Worm (Caenorhabditis elegans) whole organism, young adult: ENCODE results near the gene lig-1.

Experiments used
- C06A6.2 ChIP-seq: fragments of 200-800 bp; sonication (Bioruptor generic); conservative IDR thresholded peaks from 2 replicates; pipeline ENCODE4 v1.3.6; 2022; ENCODE audit warnings: missing genetic modification characterization, missing compliant biosample characterization
- C17E4.6 ChIP-seq: fragments of 200-800 bp; sonication (Bioruptor generic); IDR thresholded peaks from 2 replicates; pipeline ENCODE4 v1.3.6; 2022; ENCODE audit warnings: missing genetic modification reagents, missing genetic modification characterization, missing compliant biosample characterization
- F39B2.1 ChIP-seq: fragments of 200-800 bp; sonication (Bioruptor generic); IDR thresholded peaks from 2 replicates; pipeline ENCODE4 v1.3.6; 2022; ENCODE audit warnings: missing genetic modification reagents, missing genetic modification characterization, missing compliant biosample characterization
- F52B5.7 ChIP-seq: sonication (generic microtip); optimal IDR thresholded peaks from 2 replicates; lab custom pipeline; 2016; ENCODE audit warnings: mild to moderate bottlenecking, missing genetic modification characterization, missing compliant biosample characterization
- K11D2.4 ChIP-seq: fragments of 200-800 bp; sonication (Bioruptor generic); IDR thresholded peaks from 2 replicates; pipeline ENCODE4 v1.3.6; 2022; ENCODE audit warnings: missing genetic modification reagents, missing genetic modification characterization, missing compliant biosample characterization
- T26A5.8 ChIP-seq: sonication (generic microtip); optimal IDR thresholded peaks from 2 replicates; lab custom pipeline; 2016; ENCODE audit warnings: missing genetic modification characterization, missing compliant biosample characterization
- Y53G8AR.9 ChIP-seq: fragments of 200-800 bp; sonication (Bioruptor generic); conservative IDR thresholded peaks from 2 replicates; pipeline ENCODE4 v1.3.6; 2022; ENCODE audit warnings: missing genetic modification reagents, missing genetic modification characterization, missing compliant biosample characterization
- Y95B8A.8 ChIP-seq: fragments of 200-800 bp; sonication (Bioruptor generic); IDR thresholded peaks from 2 replicates; pipeline ENCODE4 v1.3.6; 2022; ENCODE audit warnings: missing genetic modification reagents, missing genetic modification characterization, missing compliant biosample characterization
- ZK185.1 ChIP-seq: sonication (generic microtip); optimal IDR thresholded peaks from 2 replicates; lab custom pipeline; 2016; ENCODE audit warnings: mild to moderate bottlenecking, missing genetic modification characterization, missing compliant biosample characterization; ENCODE audit not compliant: poor library complexity, severe bottlenecking
- aptf-2 ChIP-seq: fragments of 200-800 bp; sonication (Bioruptor generic); conservative IDR thresholded peaks from 2 replicates; pipeline ENCODE4 v1.3.6; 2022; ENCODE audit warnings: missing genetic modification reagents, missing genetic modification characterization, missing compliant biosample characterization
- athp-1 ChIP-seq: sonication (generic microtip); optimal IDR thresholded peaks from 2 replicates; lab custom pipeline; 2017; ENCODE audit warnings: mild to moderate bottlenecking, missing genetic modification characterization, missing compliant biosample characterization
- attf-5 ChIP-seq: fragments of 200-800 bp; sonication (Bioruptor generic); optimal IDR thresholded peaks from 2 replicates; lab custom pipeline; 2018; ENCODE audit warnings: mild to moderate bottlenecking, missing genetic modification characterization, missing compliant biosample characterization
- attf-6 ChIP-seq: fragments of 200-800 bp; sonication (Bioruptor generic); IDR thresholded peaks from 2 replicates; pipeline ENCODE4 v1.3.6; 2022; ENCODE audit warnings: missing genetic modification reagents, missing genetic modification characterization, missing compliant biosample characterization
- bed-2 ChIP-seq: fragments of 200-800 bp; sonication (Bioruptor generic); IDR thresholded peaks from 2 replicates; pipeline ENCODE4 v1.3.6; 2022; ENCODE audit warnings: missing genetic modification reagents, missing genetic modification characterization, missing compliant biosample characterization
- cebp-1 ChIP-seq, 2 experiments: fragments of 200-800 bp in 1 of 2; sonication (Bioruptor generic) in 1 of 2; sonication (generic microtip) in 1 of 2; IDR thresholded peaks in 1 of 2; optimal IDR thresholded peaks in 1 of 2; 2 replicates each; pipeline versions ENCODE4 v1.3.6 to Lab custom; 2017 to 2022; ENCODE audit warnings: missing compliant biosample characterization in 2 of 2, missing genetic modification characterization in 2 of 2, mild to moderate bottlenecking in 1 of 2, missing genetic modification reagents in 1 of 2, moderate library complexity in 1 of 2
- ceh-27 ChIP-seq: fragments of 200-800 bp; sonication (Bioruptor generic); optimal IDR thresholded peaks from 2 replicates; lab custom pipeline; 2018; ENCODE audit warnings: mild to moderate bottlenecking, missing genetic modification characterization, moderate library complexity, missing compliant biosample characterization
- ceh-40 ChIP-seq: fragments of 200-800 bp; sonication (Bioruptor generic); IDR thresholded peaks from 2 replicates; pipeline ENCODE4 v1.3.6; 2022; ENCODE audit warnings: missing genetic modification characterization, missing compliant biosample characterization
- ceh-79 ChIP-seq: sonication (generic microtip); optimal IDR thresholded peaks from 2 replicates; lab custom pipeline; 2017; ENCODE audit warnings: mild to moderate bottlenecking, missing genetic modification characterization, missing compliant biosample characterization
- die-1 ChIP-seq: sonication (generic microtip); optimal IDR thresholded peaks from 2 replicates; lab custom pipeline; 2016; ENCODE audit warnings: missing genotype, mild to moderate bottlenecking, missing genetic modification characterization, missing compliant biosample characterization
- dpl-1 ChIP-seq: fragments of 150-350 bp; optimal IDR thresholded peaks from 2 replicates; lab custom pipeline; 2014; ENCODE audit warnings: missing biosample characterization, missing genetic modification reagents, missing genetic modification characterization
- egl-44 ChIP-seq: fragments of 200-800 bp; sonication (Bioruptor generic); IDR thresholded peaks from 2 replicates; pipeline ENCODE4 v1.3.6; 2022; ENCODE audit warnings: missing genetic modification reagents, missing genetic modification characterization, missing compliant biosample characterization
- gei-17 ChIP-seq: fragments of 200-800 bp; sonication (Bioruptor generic); optimal IDR thresholded peaks from 2 replicates; lab custom pipeline; 2018; ENCODE audit warnings: mild to moderate bottlenecking, missing genetic modification characterization, missing compliant biosample characterization
- him-1 ChIP-seq: sonication (generic microtip); optimal IDR thresholded peaks from 2 replicates; lab custom pipeline; 2016; ENCODE audit warnings: missing genotype, missing genetic modification reagents, missing genetic modification characterization, missing compliant biosample characterization
- hmg-1.2 ChIP-seq: fragments of 200-800 bp; sonication (Bioruptor generic); IDR thresholded peaks from 2 replicates; pipeline ENCODE4 v1.3.6; 2022; ENCODE audit warnings: missing genetic modification reagents, missing genetic modification characterization, missing compliant biosample characterization
- hsf-1 ChIP-seq: fragments of 200-800 bp; sonication (Bioruptor generic); IDR thresholded peaks from 2 replicates; pipeline ENCODE4 v1.3.6; 2022; ENCODE audit warnings: missing genetic modification reagents, missing genetic modification characterization, missing compliant biosample characterization
- lin-35 ChIP-seq, 3 experiments: fragments of 150-350 bp in 2 of 3; sonication (generic microtip) in 1 of 3; optimal IDR thresholded peaks; 2 replicates each; lab custom pipeline; 2014 to 2018; ENCODE audit warnings: missing biosample characterization in 3 of 3, missing genetic modification characterization in 3 of 3, missing genetic modification reagents in 3 of 3
- lin-54 ChIP-seq: fragments of 200-800 bp; sonication (Bioruptor generic); optimal IDR thresholded peaks from 2 replicates; lab custom pipeline; 2018; ENCODE audit warnings: mild to moderate bottlenecking, missing genetic modification characterization, missing compliant biosample characterization
- madf-6 ChIP-seq: fragments of 200-800 bp; sonication (Bioruptor generic); IDR thresholded peaks from 2 replicates; pipeline ENCODE4 v1.3.6; 2022; ENCODE audit warnings: missing genetic modification reagents, missing genetic modification characterization, missing compliant biosample characterization
- mes-4 ChIP-seq: sonication (generic microtip); optimal IDR thresholded peaks from 2 replicates; lab custom pipeline; 2016; ENCODE audit warnings: missing genotype, missing genetic modification characterization, missing compliant biosample characterization
- nfyb-1 ChIP-seq: fragments of 200-800 bp; sonication (Bioruptor generic); IDR thresholded peaks from 2 replicates; pipeline ENCODE4 v1.3.6; 2022; ENCODE audit warnings: missing genetic modification reagents, missing genetic modification characterization, missing compliant biosample characterization
- nhr-120 ChIP-seq: fragments of 200-800 bp; sonication (Bioruptor generic); IDR thresholded peaks from 2 replicates; pipeline ENCODE4 v1.3.6; 2022; ENCODE audit warnings: missing genetic modification characterization, missing compliant biosample characterization
- nhr-179 ChIP-seq: sonication (generic microtip); optimal IDR thresholded peaks from 2 replicates; lab custom pipeline; 2016; ENCODE audit warnings: mild to moderate bottlenecking, missing genetic modification characterization, missing compliant biosample characterization
- nhr-90 ChIP-seq: sonication (generic microtip); optimal IDR thresholded peaks from 2 replicates; lab custom pipeline; 2016; ENCODE audit warnings: missing genotype, mild to moderate bottlenecking, missing genetic modification characterization, missing compliant biosample characterization
- pha-4 ChIP-seq: fragments of 150-350 bp; sonication (generic microtip); optimal IDR thresholded peaks from 2 replicates; lab custom pipeline; 2014; ENCODE audit warnings: missing biosample characterization, missing genetic modification reagents, missing genetic modification characterization
- rpc-1 ChIP-seq, 2 experiments: fragments of 150-350 bp in 1 of 2; sonication (generic microtip) in 1 of 2; optimal IDR thresholded peaks; 2 replicates each; lab custom pipeline; 2014 to 2018; ENCODE audit warnings: missing biosample characterization in 1 of 2, missing genetic modification characterization in 1 of 2, missing genetic modification reagents in 1 of 2, missing genotype in 1 of 2
- sdz-38 ChIP-seq: sonication (generic microtip); optimal IDR thresholded peaks from 2 replicates; lab custom pipeline; 2016; ENCODE audit warnings: missing genotype, missing genetic modification characterization, missing compliant biosample characterization
- sea-2 ChIP-seq: fragments of 200-800 bp; sonication (Bioruptor generic); IDR thresholded peaks from 2 replicates; pipeline ENCODE4 v1.3.6; 2022; ENCODE audit warnings: missing genetic modification characterization, missing compliant biosample characterization
- snpc-1.1 ChIP-seq: sonication (generic microtip); optimal IDR thresholded peaks from 2 replicates; lab custom pipeline; 2017; ENCODE audit warnings: missing genetic modification characterization, mild to moderate bottlenecking, missing compliant biosample characterization, antibody characterized with exemption, moderate library complexity, missing genotype, missing genetic modification reagents; ENCODE audit not compliant: insufficient read depth
- snpc-4 ChIP-seq, 5 experiments: fragments of 150-350 bp in 1 of 5; sonication (generic microtip) in 4 of 5; optimal IDR thresholded peaks; 2 replicates each; lab custom pipeline; 2014 to 2018; ENCODE audit warnings: missing genetic modification characterization in 5 of 5, missing biosample characterization in 3 of 5, antibody characterized with exemption in 2 of 5, mild to moderate bottlenecking in 2 of 5, missing compliant biosample characterization in 2 of 5, missing genotype in 2 of 5, moderate library complexity in 2 of 5, missing genetic modification reagents in 1 of 5
- tbp1 ChIP-seq: fragments of 200-800 bp; sonication (Bioruptor generic); optimal IDR thresholded peaks from 2 replicates; lab custom pipeline; 2018; ENCODE audit warnings: mild to moderate bottlenecking, missing genetic modification characterization, missing compliant biosample characterization
- tlf-1 ChIP-seq: fragments of 200-800 bp; sonication (Bioruptor generic); optimal IDR thresholded peaks from 2 replicates; lab custom pipeline; 2018; ENCODE audit warnings: mild to moderate bottlenecking, missing genetic modification characterization, missing compliant biosample characterization
- zim-3 ChIP-seq: sonication (generic microtip); optimal IDR thresholded peaks from 2 replicates; lab custom pipeline; 2017; ENCODE audit warnings: mild to moderate bottlenecking, missing genetic modification characterization, moderate library complexity, missing compliant biosample characterization
- ztf-18 ChIP-seq: sonication (generic microtip); optimal IDR thresholded peaks from 2 replicates; lab custom pipeline; 2016; ENCODE audit warnings: missing genotype, mild to moderate bottlenecking, missing genetic modification characterization, missing compliant biosample characterization
- ztf-28 ChIP-seq: fragments of 200-800 bp; sonication (Bioruptor generic); IDR thresholded peaks from 2 replicates; pipeline ENCODE4 v1.3.6; 2022; ENCODE audit warnings: missing genetic modification reagents, missing genetic modification characterization, missing compliant biosample characterization
- ztf-6 ChIP-seq: fragments of 200-800 bp; sonication (Bioruptor generic); IDR thresholded peaks from 2 replicates; pipeline ENCODE4 v1.3.6; 2022; ENCODE audit warnings: missing genetic modification reagents, missing genetic modification characterization, missing compliant biosample characterization

The lig-1 gene

DNA sequence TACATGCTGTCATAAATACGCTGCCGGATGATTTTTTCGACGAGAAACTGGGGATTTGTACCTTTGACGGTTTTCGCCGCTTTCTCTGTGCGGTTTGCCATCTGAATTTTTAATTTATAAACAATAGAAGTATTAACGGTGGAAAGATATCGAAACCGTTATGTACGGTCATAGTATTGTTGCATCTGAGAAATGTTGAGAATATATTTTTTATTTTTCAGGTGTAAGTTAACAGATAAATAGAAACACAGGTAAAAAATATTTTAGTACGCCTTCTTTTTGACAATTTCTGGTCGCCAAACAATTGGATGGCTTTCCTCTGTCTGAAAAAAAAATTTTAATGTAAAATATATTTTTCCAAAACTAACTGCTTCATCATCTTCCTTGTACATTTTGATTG, 8.0 kb upstream of the lig-1 start, which contains the start of gene prp-38:
prp-38 (minus strand) TSS at position 101 of the 400 bp plus-strand sequence.
- 0 out of 2 replicates have a peak, but pooled peaks have one; percentile 32 for TF ChIP-seq madf-6 (GFP tag; lab: Robert Waterston, UW)
- TF ChIP-seq C17E4.6 (GFP tag; lab: Robert Waterston, UW) = no peak

ce11 chrV:10807862-10808327, 6.0 kb upstream of the lig-1 start, which contains the start of gene plrg-1:
Gene plrg-1, minus strand, starts transcription at chrV:10807912.
- peak; percentile 69 for TF ChIP-seq tbp1 (GFP tag; lab: Kevin White, UChicago)
- peak; percentile 40 for TF ChIP-seq nhr-90
- peak; percentile 92 for TF ChIP-seq ceh-27 (GFP tag; lab: Kevin White, UChicago)
- no peak for TF ChIP-seq mes-4 (tag; lab: Kevin White, UChicago)
- peak; percentile 43 for TF ChIP-seq die-1 (tag; lab: Kevin White, UChicago)
- TF ChIP-seq nfyb-1 = peak; percentile 92
- TF ChIP-seq attf-5 (GFP tag; lab: Kevin White, UChicago) = peak; percentile 97
- TF ChIP-seq bed-2 (GFP tag; lab: Robert Waterston, UW) = no peak
- peak; percentile 85 for TF ChIP-seq Y53G8AR.9 (GFP tag; lab: Robert Waterston, UW)
- no peak for TF ChIP-seq ceh-79 (tag; lab: Kevin White, UChicago)
- peak; percentile 76 for TF ChIP-seq K11D2.4 (GFP tag; lab: Robert Waterston, UW)
- no peak for TF ChIP-seq zim-3 (tag; lab: Kevin White, UChicago)
- peak; percentile 96 for TF ChIP-seq C06A6.2 (GFP tag; lab: Robert Waterston, UW)
- TF ChIP-seq rpc-1 (optimal IDR thresholded peaks at IDR 0.05; lab: Kevin White, UChicago) = peak; percentile 47
- no peak for TF ChIP-seq rpc-1 (tag; optimal IDR thresholded peaks at IDR 0.05; lab: Kevin White, UChicago)
- peak; percentile 51 for TF ChIP-seq snpc-1.1 (tag; lab: Kevin White, UChicago)
- TF ChIP-seq ztf-6 (GFP tag; lab: Robert Waterston, UW) = peak; percentile 72; the same call in 1 of the 2 replicates
- TF ChIP-seq ceh-40 (GFP tag; lab: Robert Waterston, UW) = 0 out of 2 replicates have a peak, but pooled peaks have one; percentile 34
- peak; percentile 78 for TF ChIP-seq hsf-1 (GFP tag; lab: Robert Waterston, UW)
- TF ChIP-seq tlf-1 (GFP tag; lab: Kevin White, UChicago) = peak; percentile 85
- TF ChIP-seq ztf-18 (tag; lab: Kevin White, UChicago) = peak; percentile 73
- peak; percentile 58 for TF ChIP-seq F52B5.7 (tag; lab: Kevin White, UChicago)
- peak; percentile 82 for TF ChIP-seq ztf-28 (GFP tag; lab: Robert Waterston, UW)
- peak; percentile 35 for TF ChIP-seq snpc-4 (GFP tag; optimal IDR thresholded peaks at IDR 0.05; lab: Kevin White, UChicago)
- peak; percentile 35 to 72 (median 70) for TF ChIP-seq snpc-4 (tag; optimal IDR thresholded peaks at IDR 0.05; lab: Kevin White, UChicago)
- TF ChIP-seq sdz-38 (tag; lab: Kevin White, UChicago) = no peak
- no peak for TF ChIP-seq pha-4 (tag; lab: Kevin White, UChicago)
- peak; percentile 84 for TF ChIP-seq athp-1 (tag; lab: Kevin White, UChicago)
- no peak; the same call in 1 of the 2 replicates for TF ChIP-seq aptf-2 (GFP tag; lab: Robert Waterston, UW)
- peak in 1 of 3 experiments; percentile 76 for TF ChIP-seq lin-35 (GFP tag; optimal IDR thresholded peaks at IDR 0.05; lab: Kevin White, UChicago)
- TF ChIP-seq sea-2 (GFP tag; lab: Robert Waterston, UW) = no peak
- peak; percentile 47 for TF ChIP-seq him-1
- peak; percentile 74 for TF ChIP-seq dpl-1 (GFP tag; lab: Kevin White, UChicago)
- peak; percentile 68; the same call in 1 of the 2 replicates for TF ChIP-seq attf-6 (GFP tag; lab: Robert Waterston, UW)
- TF ChIP-seq gei-17 (GFP tag; lab: Kevin White, UChicago) = peak; percentile 51
- TF ChIP-seq nhr-120 (GFP tag; lab: Robert Waterston, UW) = no peak
- TF ChIP-seq egl-44 (GFP tag; lab: Robert Waterston, UW) = peak; percentile 95
- peak; percentile 79; the same call in 1 of the 2 replicates for TF ChIP-seq Y95B8A.8 (GFP tag; lab: Robert Waterston, UW)
- TF ChIP-seq nhr-179 (tag; lab: Kevin White, UChicago) = no peak
- no peak for TF ChIP-seq F39B2.1
- TF ChIP-seq T26A5.8 (tag; lab: Kevin White, UChicago) = no peak
- peak; percentile 99 for TF ChIP-seq cebp-1 (GFP tag; IDR thresholded peaks at IDR 0.05; lab: Robert Waterston, UW)
- peak; percentile 99 for TF ChIP-seq cebp-1 (tag; optimal IDR thresholded peaks at IDR 0.05; lab: Kevin White, UChicago)
- peak; percentile 86 for TF ChIP-seq hmg-1.2 (GFP tag; lab: Robert Waterston, UW)
- peak; percentile 87 for TF ChIP-seq lin-54 (GFP tag; lab: Kevin White, UChicago)
- TF ChIP-seq ZK185.1 (tag; lab: Kevin White, UChicago) = peak; percentile 91
